Fruit fly (Drosophila melanogaster) whole organism, embryonic: ENCODE measurements around the gene Cln7.
A peak's percentile ranks its signal among the peaks of the same experiment; 100 is the strongest.

ENCODE experiments used
- Aef1 ChIP-seq: fragments of 200-800 bp; sonication (Bioruptor generic); IDR thresholded peaks from 3 replicates; pipeline ENCODE4 v1.3.6; 2022; ENCODE audit warnings: missing biosample characterization, missing genetic modification characterization
- C15 ChIP-seq: fragments of 200-800 bp; sonication (Bioruptor generic); IDR thresholded peaks from 3 replicates; pipeline ENCODE4 v1.3.6; 2022; ENCODE audit warnings: missing biosample characterization, missing genetic modification characterization
- CG10321 ChIP-seq: fragments of 200-800 bp; sonication (Bioruptor generic); IDR thresholded peaks from 2 replicates; pipeline ENCODE4 v1.3.6; 2022; ENCODE audit warnings: missing biosample characterization, missing genetic modification characterization
- CG11085 ChIP-seq: fragments of 200-800 bp; sonication (Bioruptor generic); IDR thresholded peaks from 2 replicates; pipeline ENCODE4 v1.3.6; 2022; ENCODE audit warnings: missing biosample characterization, missing genetic modification characterization
- CG17328 ChIP-seq: fragments of 200-800 bp; sonication (Bioruptor generic); IDR thresholded peaks from 2 replicates; pipeline ENCODE4 v1.3.6; 2022; ENCODE audit warnings: missing biosample characterization, missing genetic modification characterization
- CG2875 ChIP-seq: fragments of 200-800 bp; sonication (Bioruptor generic); optimal IDR thresholded peaks from 2 replicates; lab custom pipeline; 2017; ENCODE audit warnings: missing biosample characterization, mild to moderate bottlenecking, missing genetic modification characterization, missing genetic modification reagents
- CG32532 ChIP-seq: fragments of 200-800 bp; sonication (Bioruptor generic); IDR thresholded peaks from 2 replicates; pipeline ENCODE4 v1.3.6; 2022; ENCODE audit warnings: missing biosample characterization, missing genetic modification characterization
- CG5180 ChIP-seq: fragments of 200-800 bp; sonication (Bioruptor generic); optimal IDR thresholded peaks from 3 replicates; lab custom pipeline; 2017; ENCODE audit warnings: missing biosample characterization, missing genetic modification characterization, mild to moderate bottlenecking, moderate library complexity, missing genetic modification reagents
- CG6683 ChIP-seq: fragments of 200-800 bp; sonication (Bioruptor generic); optimal IDR thresholded peaks from 2 replicates; lab custom pipeline; 2017; ENCODE audit warnings: missing biosample characterization, mild to moderate bottlenecking, missing genetic modification characterization, missing genetic modification reagents
- CG6765 ChIP-seq: fragments of 200-800 bp; sonication (Bioruptor generic); optimal IDR thresholded peaks from 3 replicates; lab custom pipeline; 2017; ENCODE audit warnings: missing biosample characterization, mild to moderate bottlenecking, missing genetic modification characterization
- CG7839 ChIP-seq: fragments of 200-800 bp; sonication (Bioruptor generic); optimal IDR thresholded peaks from 3 replicates; lab custom pipeline; 2018; ENCODE audit warnings: missing biosample characterization, mild to moderate bottlenecking, missing genetic modification characterization, moderate library complexity
- CG8290 ChIP-seq, 3 experiments: fragments of 200-800 bp; sonication (Bioruptor generic); optimal IDR thresholded peaks; 2 replicates each; lab custom pipeline; 2016 to 2019; ENCODE audit warnings: missing biosample characterization in 3 of 3, missing genetic modification characterization in 3 of 3, mild to moderate bottlenecking in 2 of 3, moderate library complexity in 1 of 3
- CrebB ChIP-seq: fragments of 200-800 bp; sonication (Bioruptor generic); optimal IDR thresholded peaks from 3 replicates; lab custom pipeline; 2018; ENCODE audit warnings: missing biosample characterization, mild to moderate bottlenecking, missing genetic modification characterization
- D19B ChIP-seq: fragments of 200-800 bp; sonication (Bioruptor generic); optimal IDR thresholded peaks from 2 replicates; lab custom pipeline; 2017; ENCODE audit warnings: missing biosample characterization, mild to moderate bottlenecking, missing genetic modification characterization
- Gug ChIP-seq: fragments of 200-800 bp; sonication (Bioruptor generic); IDR thresholded peaks from 4 replicates; pipeline ENCODE4 v1.3.6; 2022; ENCODE audit warnings: missing biosample characterization, missing genetic modification characterization
- Hey ChIP-seq: fragments of 200-800 bp; sonication (Bioruptor generic); optimal IDR thresholded peaks from 3 replicates; lab custom pipeline; 2018; ENCODE audit warnings: missing biosample characterization, mild to moderate bottlenecking, missing genetic modification characterization
- Jarid2 ChIP-seq: fragments of 200-800 bp; sonication (Bioruptor generic); optimal IDR thresholded peaks from 3 replicates; lab custom pipeline; 2017; ENCODE audit warnings: mild to moderate bottlenecking, missing biosample characterization, missing genetic modification reagents, missing genetic modification characterization
- MBD-R2 ChIP-seq: fragments of 200-800 bp; sonication (Bioruptor generic); IDR thresholded peaks from 2 replicates; pipeline ENCODE4 v1.3.6; 2022; ENCODE audit warnings: missing biosample characterization, missing genetic modification characterization
- Opbp ChIP-seq: fragments of 200-800 bp; sonication (Bioruptor generic); IDR thresholded peaks from 3 replicates; pipeline ENCODE4 v1.3.6; 2022; ENCODE audit warnings: missing biosample characterization, missing genetic modification characterization; ENCODE audit not compliant: partially characterized antibody
- Sox100B ChIP-seq: fragments of 200-800 bp; sonication (Bioruptor generic); optimal IDR thresholded peaks from 3 replicates; lab custom pipeline; 2018; ENCODE audit warnings: missing biosample characterization, mild to moderate bottlenecking, missing genetic modification characterization
- Sox102F ChIP-seq: fragments of 200-800 bp; sonication (Bioruptor generic); optimal IDR thresholded peaks from 2 replicates; lab custom pipeline; 2018; ENCODE audit warnings: missing biosample characterization, mild to moderate bottlenecking, missing genetic modification characterization, moderate library complexity
- Sry-β ChIP-seq: fragments of 200-800 bp; sonication (Bioruptor generic); optimal IDR thresholded peaks from 2 replicates; lab custom pipeline; 2018; ENCODE audit warnings: missing biosample characterization, mild to moderate bottlenecking, missing genetic modification characterization, moderate library complexity
- Usf ChIP-seq: fragments of 200-800 bp; sonication (Bioruptor generic); optimal IDR thresholded peaks from 2 replicates; lab custom pipeline; 2017; ENCODE audit warnings: missing genotype, missing biosample characterization, missing genetic modification characterization
- Vsx1 ChIP-seq: fragments of 200-800 bp; sonication (Bioruptor generic); optimal IDR thresholded peaks from 2 replicates; lab custom pipeline; 2017; ENCODE audit warnings: missing biosample characterization, mild to moderate bottlenecking, missing genetic modification characterization, missing genetic modification reagents
- Xrp1 ChIP-seq: fragments of 200-800 bp; sonication (Bioruptor generic); IDR thresholded peaks from 2 replicates; pipeline ENCODE4 v1.3.6; 2022; ENCODE audit warnings: missing biosample characterization, missing genetic modification characterization
- ash1 ChIP-seq: fragments of 200-800 bp; sonication (Bioruptor generic); optimal IDR thresholded peaks from 2 replicates; lab custom pipeline; 2018; ENCODE audit warnings: missing biosample characterization, mild to moderate bottlenecking, missing genetic modification characterization
- bbx ChIP-seq: fragments of 200-800 bp; sonication (Bioruptor generic); IDR thresholded peaks from 2 replicates; pipeline ENCODE4 v1.3.6; 2022; ENCODE audit warnings: missing biosample characterization, missing genetic modification characterization; ENCODE audit not compliant: partially characterized antibody
- bcd ChIP-seq: fragments of 200-800 bp; sonication (Bioruptor generic); optimal IDR thresholded peaks from 2 replicates; lab custom pipeline; 2017; ENCODE audit warnings: missing biosample characterization, mild to moderate bottlenecking, missing genetic modification characterization
- caup ChIP-seq: fragments of 200-800 bp; sonication (Bioruptor generic); optimal IDR thresholded peaks from 3 replicates; lab custom pipeline; 2017; ENCODE audit warnings: missing biosample characterization, mild to moderate bottlenecking, missing genetic modification characterization, moderate library complexity; ENCODE audit not compliant: severe bottlenecking
- chif ChIP-seq, 2 experiments: fragments of 200-800 bp; sonication (Bioruptor generic); optimal IDR thresholded peaks; 3 replicates each; lab custom pipeline; 2016; ENCODE audit warnings: missing biosample characterization in 2 of 2, missing genetic modification characterization in 2 of 2
- croc ChIP-seq: fragments of 200-800 bp; sonication (Bioruptor generic); conservative IDR thresholded peaks from 3 replicates; pipeline ENCODE4 v1.3.6; 2022; ENCODE audit warnings: missing biosample characterization, missing genetic modification characterization
- da ChIP-seq: fragments of 200-800 bp; sonication (Bioruptor generic); optimal IDR thresholded peaks from 2 replicates; lab custom pipeline; 2016; ENCODE audit warnings: missing biosample characterization, missing genetic modification characterization
- dm ChIP-seq: fragments of 200-800 bp; sonication (Bioruptor generic); optimal IDR thresholded peaks from 3 replicates; lab custom pipeline; 2016; ENCODE audit warnings: missing biosample characterization, missing genetic modification characterization
- ems ChIP-seq: fragments of 200-800 bp; sonication (Bioruptor generic); optimal IDR thresholded peaks from 3 replicates; lab custom pipeline; 2016; ENCODE audit warnings: missing biosample characterization, missing genetic modification characterization
- ewg ChIP-seq: fragments of 200-800 bp; sonication (Bioruptor generic); optimal IDR thresholded peaks from 3 replicates; lab custom pipeline; 2017; ENCODE audit warnings: mild to moderate bottlenecking, missing biosample characterization, missing genetic modification reagents, missing genetic modification characterization
- ftz-f1 ChIP-seq: fragments of 200-800 bp; sonication (Bioruptor generic); optimal IDR thresholded peaks from 2 replicates; lab custom pipeline; 2016; ENCODE audit warnings: missing biosample characterization, missing genetic modification characterization
- gcm ChIP-seq: fragments of 200-800 bp; sonication (Bioruptor generic); optimal IDR thresholded peaks from 2 replicates; lab custom pipeline; 2019; ENCODE audit warnings: missing biosample characterization, mild to moderate bottlenecking, missing genetic modification characterization, moderate library complexity
- grn ChIP-seq: fragments of 200-800 bp; sonication (Bioruptor generic); optimal IDR thresholded peaks from 3 replicates; lab custom pipeline; 2017; ENCODE audit warnings: missing biosample characterization, missing genetic modification characterization
- gsb ChIP-seq: fragments of 200-800 bp; sonication (Bioruptor generic); IDR thresholded peaks from 2 replicates; pipeline ENCODE4 v1.3.6; 2022; ENCODE audit warnings: missing biosample characterization, missing genetic modification characterization
- h ChIP-seq: fragments of >200 bp; optimal IDR thresholded peaks from 2 replicates; lab custom pipeline; 2017
- her ChIP-seq: fragments of 200-800 bp; sonication (Bioruptor generic); optimal IDR thresholded peaks from 2 replicates; lab custom pipeline; 2016; ENCODE audit warnings: missing biosample characterization, missing genetic modification characterization
- hth ChIP-seq: fragments of >200 bp; optimal IDR thresholded peaks from 2 replicates; lab custom pipeline; 2017; ENCODE audit warnings: inconsistent platforms
- nau ChIP-seq: fragments of 200-800 bp; sonication (Bioruptor generic); optimal IDR thresholded peaks from 3 replicates; lab custom pipeline; 2017; ENCODE audit warnings: missing biosample characterization, mild to moderate bottlenecking, missing genetic modification characterization, missing genetic modification reagents
- oc ChIP-seq: fragments of 200-800 bp; sonication (Bioruptor generic); optimal IDR thresholded peaks from 2 replicates; lab custom pipeline; 2018; ENCODE audit warnings: missing biosample characterization, mild to moderate bottlenecking, missing genetic modification characterization, moderate library complexity
- pb ChIP-seq: fragments of 200-800 bp; sonication (Bioruptor generic); optimal IDR thresholded peaks from 3 replicates; lab custom pipeline; 2016; ENCODE audit warnings: missing biosample characterization, missing genetic modification characterization
- prd ChIP-seq, 3 experiments: fragments of >200 bp in 2 of 3; fragments of 200-800 bp in 1 of 3; sonication (Bioruptor generic) in 1 of 3; optimal IDR thresholded peaks in 2 of 3; IDR thresholded peaks in 1 of 3; 2 replicates in 2 of 3; 3 replicates in 1 of 3; pipeline versions ENCODE4 v1.3.6 to Lab custom; 2017 to 2022; ENCODE audit warnings: missing biosample characterization in 1 of 3, missing genetic modification characterization in 1 of 3
- sens ChIP-seq: fragments of 200-800 bp; sonication (Bioruptor generic); peaks from one replicate; lab custom pipeline; 2016; ENCODE audit warnings: missing biosample characterization, missing genetic modification characterization
- sima ChIP-seq: fragments of 200-800 bp; sonication (Bioruptor generic); optimal IDR thresholded peaks from 2 replicates; lab custom pipeline; 2016; ENCODE audit warnings: missing biosample characterization, missing genetic modification characterization
- trh ChIP-seq: fragments of 200-800 bp; sonication (Bioruptor generic); optimal IDR thresholded peaks from 2 replicates; lab custom pipeline; 2016; ENCODE audit warnings: missing biosample characterization, missing genetic modification characterization
- twi ChIP-seq: fragments of 200-800 bp; optimal IDR thresholded peaks from 2 replicates; lab custom pipeline; 2019; ENCODE audit warnings: missing biosample characterization, mild to moderate bottlenecking, missing genetic modification characterization, moderate library complexity
- yki ChIP-seq: fragments of >200 bp; optimal IDR thresholded peaks from 3 replicates; lab custom pipeline; 2018

Gene Cln7

dm6 chr3L:7359827-7360323, 14.9 kb upstream of the Cln7 start, which contains the start of gene pst (continued):
- TF ChIP-seq oc (tag; lab: Kevin White, UChicago) (peak; percentile 45), CG7839 (tag; lab: Kevin White, UChicago) (no peak), sima (GFP tag; lab: Kevin White, UChicago) (no peak), chif (GFP tag; optimal IDR thresholded peaks at IDR 0.05; lab: Kevin White, UChicago) (no peak), ftz-f1 (GFP tag; lab: Kevin White, UChicago) (no peak), CG11085 (GFP tag; lab: Robert Waterston, UW) (no peak), ash1 (GFP tag; lab: Kevin White, UChicago) (peak; percentile 14), MBD-R2 (GFP tag; lab: Robert Waterston, UW) (no peak), yki (lab: Kevin White, UChicago) (no peak), h (lab: Kevin White, UChicago) (no peak), gcm (GFP tag; lab: Kevin White, UChicago) (no peak), hth (no peak), CG6765 (GFP tag; lab: Kevin White, UChicago) (peak; percentile 23), sens (GFP tag; lab: Kevin White, UChicago) (peak; percentile 31), twi (no peak), bcd (GFP tag; lab: Kevin White, UChicago) (no peak), caup (no peak), CG10321 (peak; percentile 18; the same call in 1 of the 2 replicates), Usf (no peak), ems (GFP tag; lab: Kevin White, UChicago) (no peak), D19B (GFP tag; lab: Kevin White, UChicago) (peak; percentile 57), bbx (GFP tag; lab: Robert Waterston, UW) (peak; percentile 69), dm (GFP tag; lab: Kevin White, UChicago) (no peak), CG2875 (no peak), nau (no peak), ewg (GFP tag; lab: Kevin White, UChicago) (no peak), CrebB (tag; lab: Kevin White, UChicago) (peak; percentile 66), trh (GFP tag; lab: Kevin White, UChicago) (no peak), C15 (no peak), Xrp1 (GFP tag; lab: Robert Waterston, UW) (no peak), Sox100B (no peak), Vsx1 (GFP tag; lab: Kevin White, UChicago) (peak; percentile 64), Jarid2 (GFP tag; lab: Kevin White, UChicago) (peak; percentile 51), CG8290 (GFP tag; optimal IDR thresholded peaks at IDR 0.05; lab: Kevin White, UChicago) (no peak), CG8290 (tag; optimal IDR thresholded peaks at IDR 0.05; lab: Kevin White, UChicago) (peak in 1 of 2 experiments; percentile 87), prd (optimal IDR thresholded peaks at IDR 0.05; lab: Kevin White, UChicago) (no peak), prd (GFP tag; IDR thresholded peaks at IDR 0.05; lab: Robert Waterston, UW) (no peak), Sox102F (GFP tag; lab: Kevin White, UChicago) (no peak), CG5180 (GFP tag; lab: Kevin White, UChicago) (no peak), Sry-β (GFP tag; lab: Kevin White, UChicago) (no peak), da (GFP tag; lab: Kevin White, UChicago) (no peak), CG32532 (GFP tag; lab: Robert Waterston, UW) (no peak), Aef1 (GFP tag; lab: Robert Waterston, UW) (no peak), Opbp (GFP tag; lab: Robert Waterston, UW) (0 out of 3 replicates have a peak, but pooled peaks have one; percentile 53), Hey (tag; lab: Kevin White, UChicago) (no peak), her (peak; percentile 48), CG6683 (GFP tag; lab: Kevin White, UChicago) (no peak), CG17328 (0 out of 2 replicates have a peak, but pooled peaks have one; percentile 9), grn (GFP tag; lab: Kevin White, UChicago) (no peak), pb (GFP tag; lab: Kevin White, UChicago) (no peak), Gug (no peak), croc (no peak), gsb (GFP tag; lab: Robert Waterston, UW) (no peak)
